Fruit fly (Drosophila melanogaster) whole organism, adult: ENCODE measurements around the gene Cow.

Experiments
- CG11617 ChIP-seq: fragments of 200-800 bp; sonication (Bioruptor generic); optimal IDR thresholded peaks from 2 replicates; lab custom pipeline; 2017; ENCODE audit warnings: mild to moderate bottlenecking, missing biosample characterization, missing genetic modification reagents, missing genetic modification characterization
- CG12768 ChIP-seq: fragments of 200-800 bp; sonication (Bioruptor generic); optimal IDR thresholded peaks from 2 replicates; lab custom pipeline; 2017; ENCODE audit warnings: missing biosample characterization, missing genetic modification characterization, mild to moderate bottlenecking, moderate library complexity, missing genetic modification reagents
- CG14711 ChIP-seq: fragments of 200-800 bp; sonication (Bioruptor generic); optimal IDR thresholded peaks from 2 replicates; lab custom pipeline; 2018; ENCODE audit warnings: missing biosample characterization, mild to moderate bottlenecking, missing genetic modification characterization, moderate library complexity
- CG1620 ChIP-seq: fragments of 200-800 bp; sonication (Bioruptor generic); optimal IDR thresholded peaks from 2 replicates; lab custom pipeline; 2016; ENCODE audit warnings: missing biosample characterization, missing genetic modification characterization
- CG33017 ChIP-seq: fragments of 200-800 bp; sonication (Bioruptor generic); optimal IDR thresholded peaks from 2 replicates; lab custom pipeline; 2018; ENCODE audit warnings: missing biosample characterization, mild to moderate bottlenecking, missing genetic modification characterization, moderate library complexity
- CG5204 ChIP-seq: fragments of 200-800 bp; sonication (Bioruptor generic); optimal IDR thresholded peaks from 2 replicates; lab custom pipeline; 2016; ENCODE audit warnings: missing biosample characterization, missing genetic modification characterization
- CG7045 ChIP-seq: fragments of 200-800 bp; sonication (Bioruptor generic); optimal IDR thresholded peaks from 2 replicates; lab custom pipeline; 2017; ENCODE audit warnings: missing biosample characterization, mild to moderate bottlenecking, missing genetic modification characterization
- CG7101 ChIP-seq: fragments of 200-800 bp; sonication (Bioruptor generic); optimal IDR thresholded peaks from 2 replicates; lab custom pipeline; 2018; ENCODE audit warnings: missing biosample characterization, mild to moderate bottlenecking, missing genetic modification characterization, moderate library complexity
- Clk ChIP-seq: fragments of 200-800 bp; sonication (Bioruptor generic); optimal IDR thresholded peaks from 2 replicates; lab custom pipeline; 2017; ENCODE audit warnings: missing biosample characterization, missing genetic modification characterization
- Crg-1 ChIP-seq: fragments of 200-800 bp; sonication (Bioruptor generic); optimal IDR thresholded peaks from 2 replicates; lab custom pipeline; 2016; ENCODE audit warnings: missing biosample characterization, missing genetic modification characterization
- Hr96 ChIP-seq: fragments of 200-800 bp; sonication (Bioruptor generic); optimal IDR thresholded peaks from 2 replicates; lab custom pipeline; 2016; ENCODE audit warnings: missing biosample characterization, missing genetic modification characterization
- Mnt ChIP-seq: fragments of 200-800 bp; sonication (Bioruptor generic); optimal IDR thresholded peaks from 2 replicates; lab custom pipeline; 2016; ENCODE audit warnings: missing biosample characterization, mild to moderate bottlenecking, missing genetic modification characterization
- bab1 ChIP-seq: fragments of 200-800 bp; sonication (Bioruptor generic); optimal IDR thresholded peaks from 3 replicates; lab custom pipeline; 2019; ENCODE audit warnings: missing biosample characterization, mild to moderate bottlenecking, missing genetic modification characterization, moderate library complexity
- cic ChIP-seq: fragments of 200-800 bp; sonication (Bioruptor generic); optimal IDR thresholded peaks from 2 replicates; lab custom pipeline; 2017; ENCODE audit warnings: missing biosample characterization, mild to moderate bottlenecking, missing genetic modification characterization, moderate library complexity
- cnc ChIP-seq, 2 experiments: fragments of >200 bp; optimal IDR thresholded peaks; 2 replicates each; lab custom pipeline; 2017
- kay ChIP-seq: fragments of 200-800 bp; sonication (Bioruptor generic); peaks from one replicate; lab custom pipeline; 2016; ENCODE audit warnings: missing biosample characterization, missing genetic modification characterization, borderline replicate concordance
- ovo ChIP-seq: fragments of 200-800 bp; sonication (Bioruptor generic); optimal IDR thresholded peaks from 2 replicates; lab custom pipeline; 2016; ENCODE audit warnings: missing biosample characterization, missing genetic modification characterization
- pad ChIP-seq: fragments of 200-800 bp; sonication (Bioruptor generic); optimal IDR thresholded peaks from 3 replicates; lab custom pipeline; 2017; ENCODE audit warnings: missing biosample characterization, missing genetic modification characterization, mild to moderate bottlenecking, moderate library complexity, missing genetic modification reagents
- tj ChIP-seq: fragments of 200-800 bp; sonication (Bioruptor generic); optimal IDR thresholded peaks from 3 replicates; lab custom pipeline; 2017; ENCODE audit warnings: missing biosample characterization, mild to moderate bottlenecking, missing genetic modification characterization, moderate library complexity
- toe ChIP-seq: fragments of 200-800 bp; sonication (Bioruptor generic); optimal IDR thresholded peaks from 2 replicates; lab custom pipeline; 2016; ENCODE audit warnings: missing biosample characterization, missing genetic modification characterization

Cow gene

DNA sequence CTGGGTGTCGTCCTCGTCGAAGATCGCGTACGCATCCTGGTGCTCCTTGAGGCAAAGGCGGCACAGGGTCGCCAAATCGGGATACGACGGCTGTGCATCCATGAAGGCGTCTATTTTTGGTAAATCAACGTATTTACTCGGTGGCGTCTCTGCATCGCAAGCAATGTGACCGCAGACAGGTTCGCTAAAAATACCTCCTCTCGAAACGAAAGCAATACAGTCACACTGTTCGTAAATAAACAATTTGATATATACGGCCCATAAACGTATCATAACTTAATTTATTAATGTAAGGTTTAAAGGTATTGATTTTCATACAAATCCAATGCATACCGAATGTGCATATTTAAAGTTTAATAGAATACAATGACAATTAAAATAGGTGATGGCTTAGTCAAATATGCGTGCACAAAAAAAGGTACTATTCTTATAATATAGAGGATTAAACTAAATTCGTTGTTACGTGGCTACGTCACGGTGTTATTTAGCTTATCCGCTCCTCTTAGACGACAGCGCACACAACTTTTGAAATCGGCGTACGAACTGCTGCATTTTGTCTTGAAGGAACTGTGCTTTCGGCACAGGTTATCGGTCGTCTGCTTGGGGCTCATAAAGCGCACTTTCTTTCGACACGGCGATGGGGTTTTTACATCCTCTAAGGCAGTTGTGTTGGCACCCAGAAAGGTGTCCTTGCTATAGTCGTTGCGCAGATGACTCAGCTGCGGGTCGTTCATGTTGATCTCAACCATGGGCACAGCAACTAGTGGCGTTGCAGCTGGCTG, 13.9 kb upstream of the Cow start, which contains the start of gene CG31365:
Gene CG31365, minus strand, starts transcription at position 182 of the 782 bp plus-strand sequence.
- peak; percentile 28 for TF ChIP-seq CG11617 (GFP tag; lab: Kevin White, UChicago)
- TF ChIP-seq bab1, result peak; percentile 29
- no peak for TF ChIP-seq cnc (optimal IDR thresholded peaks at IDR 0.05; lab: Kevin White, UChicago)
- TF ChIP-seq Clk (GFP tag; lab: Kevin White, UChicago), result no peak
- TF ChIP-seq Mnt (GFP tag; lab: Kevin White, UChicago), result no peak
- no peak for TF ChIP-seq ovo (GFP tag; lab: Kevin White, UChicago)
- TF ChIP-seq kay (GFP tag; lab: Kevin White, UChicago), result no peak
- no peak for TF ChIP-seq toe
- TF ChIP-seq CG1620 (GFP tag; lab: Kevin White, UChicago), result no peak
- no peak for TF ChIP-seq CG7045 (GFP tag; lab: Kevin White, UChicago)
- TF ChIP-seq CG14711 (tag; lab: Kevin White, UChicago), result no peak
- TF ChIP-seq tj (GFP tag; lab: Kevin White, UChicago), result no peak
- no peak for TF ChIP-seq Crg-1 (GFP tag; lab: Kevin White, UChicago)
- TF ChIP-seq cic (GFP tag; lab: Kevin White, UChicago), result no peak
- TF ChIP-seq CG5204 (GFP tag; lab: Kevin White, UChicago), result no peak
- TF ChIP-seq CG33017 (tag; lab: Kevin White, UChicago), result no peak
- no peak for TF ChIP-seq CG7101 (tag; lab: Kevin White, UChicago)

DNA sequence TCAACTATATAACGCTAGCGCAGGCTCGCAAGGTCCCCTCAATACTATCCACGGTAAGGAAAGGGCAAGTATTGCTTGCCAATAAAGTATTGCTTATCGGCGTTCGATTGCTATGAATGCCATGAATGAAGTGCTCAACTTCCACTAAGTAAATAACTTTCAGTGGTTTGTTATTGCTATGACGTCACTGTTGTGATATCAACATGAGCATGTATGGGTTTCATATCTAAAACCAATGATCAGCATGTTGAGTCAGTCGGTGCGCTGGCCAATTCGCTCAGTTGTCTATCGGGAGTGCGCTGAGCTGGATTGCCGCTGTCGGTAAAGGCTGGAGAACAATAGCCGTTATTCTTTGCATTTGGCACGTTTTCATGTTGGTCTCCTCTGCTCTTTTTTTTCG, 8.4 kb upstream of the Cow start:
- TF ChIP-seq CG1620 (GFP tag; lab: Kevin White, UChicago), result no peak
- TF ChIP-seq CG7101 (tag; lab: Kevin White, UChicago), result peak; percentile 4
- no peak for TF ChIP-seq pad (GFP tag; lab: Kevin White, UChicago)
- no peak for TF ChIP-seq Crg-1 (GFP tag; lab: Kevin White, UChicago)
- TF ChIP-seq CG12768 (GFP tag; lab: Kevin White, UChicago), result no peak
- no peak for TF ChIP-seq toe
- TF ChIP-seq Clk (GFP tag; lab: Kevin White, UChicago), result no peak
- TF ChIP-seq ovo (GFP tag; lab: Kevin White, UChicago), result no peak
- no peak for TF ChIP-seq cnc (optimal IDR thresholded peaks at IDR 0.05; lab: Kevin White, UChicago)
- TF ChIP-seq Mnt (GFP tag; lab: Kevin White, UChicago), result peak; percentile 7
- no peak for TF ChIP-seq CG7045 (GFP tag; lab: Kevin White, UChicago)
- TF ChIP-seq kay (GFP tag; lab: Kevin White, UChicago), result no peak
- TF ChIP-seq bab1, result peak; percentile 26
- TF ChIP-seq Hr96 (GFP tag; lab: Kevin White, UChicago), result no peak
- peak; percentile 87 for TF ChIP-seq cic (GFP tag; lab: Kevin White, UChicago)
- TF ChIP-seq CG11617 (GFP tag; lab: Kevin White, UChicago), result no peak
- no peak for TF ChIP-seq CG33017 (tag; lab: Kevin White, UChicago)
- no peak for TF ChIP-seq CG14711 (tag; lab: Kevin White, UChicago)
- TF ChIP-seq CG5204 (GFP tag; lab: Kevin White, UChicago), result no peak
- TF ChIP-seq tj (GFP tag; lab: Kevin White, UChicago), result no peak

DNA sequence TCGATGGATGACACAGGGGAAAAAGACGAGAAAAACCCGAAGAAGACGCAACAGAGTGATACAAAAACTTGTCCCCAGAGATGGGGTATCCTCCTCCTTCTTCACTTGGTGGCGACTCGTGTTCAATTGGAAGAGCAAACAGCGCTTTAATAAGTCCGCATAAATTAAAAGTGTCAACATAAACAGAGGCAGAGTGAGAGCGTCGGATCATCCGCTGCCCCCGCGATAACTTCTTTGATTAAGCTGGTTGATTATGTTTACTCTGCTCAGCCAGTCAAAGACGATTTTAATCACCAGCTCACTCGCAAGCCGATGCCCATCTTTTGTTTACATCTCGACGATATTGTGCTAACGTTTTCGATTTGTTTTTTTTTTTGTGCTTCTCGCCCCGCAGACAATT, 7.3 kb upstream of the Cow start:
- no peak for TF ChIP-seq CG1620 (GFP tag; lab: Kevin White, UChicago)
- TF ChIP-seq Hr96 (GFP tag; lab: Kevin White, UChicago), result no peak
- TF ChIP-seq CG7101 (tag; lab: Kevin White, UChicago), result no peak
- TF ChIP-seq CG33017 (tag; lab: Kevin White, UChicago), result no peak
- no peak for TF ChIP-seq cnc (optimal IDR thresholded peaks at IDR 0.05; lab: Kevin White, UChicago)
- TF ChIP-seq ovo (GFP tag; lab: Kevin White, UChicago), result no peak

DNA sequence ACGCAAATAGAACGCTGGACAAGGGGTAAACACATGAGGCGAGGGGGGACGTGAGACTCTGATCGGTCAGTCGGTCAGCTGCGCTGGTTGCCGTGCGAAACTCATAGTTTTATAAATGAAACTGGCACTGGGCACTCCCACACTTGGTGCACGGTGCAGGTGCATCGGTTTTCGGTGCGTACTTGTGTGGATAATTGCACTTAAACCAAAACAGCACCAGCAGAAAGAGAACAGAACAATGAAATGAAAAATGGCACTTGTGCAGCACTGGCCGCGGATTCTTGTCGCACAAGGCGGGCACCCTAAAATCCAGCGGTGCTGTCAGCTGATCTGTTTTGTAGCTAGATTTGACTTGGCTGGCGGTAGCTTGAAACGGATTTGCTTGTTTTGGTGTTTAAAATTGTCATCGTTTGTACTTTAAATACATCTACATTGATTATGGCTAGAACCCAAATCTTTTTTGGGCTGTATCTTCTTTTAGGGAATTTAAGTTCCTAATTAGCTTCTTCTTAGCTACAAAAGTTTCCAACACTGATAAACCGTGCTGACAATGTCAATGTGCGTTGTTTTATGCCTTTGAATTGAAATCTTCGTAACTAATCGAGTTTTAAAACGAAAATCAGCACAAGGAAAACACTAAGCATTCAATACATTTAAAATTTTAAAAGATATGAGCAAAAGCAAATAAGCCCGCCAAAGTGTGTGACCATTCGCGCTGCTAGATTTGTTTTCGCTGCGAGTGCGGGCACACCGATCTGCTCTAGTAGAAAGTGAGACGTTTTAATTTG, 5.3 kb upstream of the Cow start, which contains the start of the genes Rassf and CenB1A:
Gene Rassf, minus strand, starts transcription at position 249 of the 788 bp plus-strand sequence.
Gene CenB1A, plus strand, starts transcription at position 718 of the 788 bp plus-strand sequence.
- TF ChIP-seq CG33017 (tag; lab: Kevin White, UChicago) (peak; percentile 11), CG7101 (tag; lab: Kevin White, UChicago) (no peak), CG12768 (GFP tag; lab: Kevin White, UChicago) (peak; percentile 46), Crg-1 (GFP tag; lab: Kevin White, UChicago) (peak; percentile 48), cnc (optimal IDR thresholded peaks at IDR 0.05; lab: Kevin White, UChicago) (no peak), tj (GFP tag; lab: Kevin White, UChicago) (no peak), pad (GFP tag; lab: Kevin White, UChicago) (peak; percentile 42), bab1 (no peak), Mnt (GFP tag; lab: Kevin White, UChicago) (peak; percentile 52), CG5204 (GFP tag; lab: Kevin White, UChicago) (no peak), kay (GFP tag; lab: Kevin White, UChicago) (no peak), cic (GFP tag; lab: Kevin White, UChicago) (no peak), ovo (GFP tag; lab: Kevin White, UChicago) (peak; percentile 34), Hr96 (GFP tag; lab: Kevin White, UChicago) (peak; percentile 62), CG14711 (tag; lab: Kevin White, UChicago) (no peak), toe (peak; percentile 72), Clk (GFP tag; lab: Kevin White, UChicago) (peak; percentile 9), CG1620 (GFP tag; lab: Kevin White, UChicago) (peak; percentile 39), CG7045 (GFP tag; lab: Kevin White, UChicago) (no peak), CG11617 (GFP tag; lab: Kevin White, UChicago) (no peak)
